Worm (Caenorhabditis elegans) whole organism, L2 larva: ENCODE measurements around the gene mrp-5.

Experiments
- crh-2 ChIP-seq: sonication (generic microtip); optimal IDR thresholded peaks from 2 replicates; lab custom pipeline; 2017; ENCODE audit warnings: missing biosample characterization, missing genetic modification characterization
- elt-3 ChIP-seq: sonication (generic microtip); optimal IDR thresholded peaks from 2 replicates; lab custom pipeline; 2017; ENCODE audit warnings: missing biosample characterization, missing genetic modification characterization
- lin-11 ChIP-seq: fragments of 150-350 bp; sonication (generic microtip); optimal IDR thresholded peaks from 2 replicates; lab custom pipeline; 2014; ENCODE audit warnings: missing biosample characterization, missing genetic modification characterization, inconsistent platforms, mixed read lengths
- nhr-11 ChIP-seq: fragments of 150-350 bp; optimal IDR thresholded peaks from 2 replicates; lab custom pipeline; 2014; ENCODE audit warnings: missing biosample characterization, missing genetic modification characterization
- nhr-237 ChIP-seq: fragments of 150-350 bp; optimal IDR thresholded peaks from 2 replicates; lab custom pipeline; 2014; ENCODE audit warnings: missing biosample characterization, missing genetic modification characterization
- nhr-25 ChIP-seq: fragments of 150-350 bp; sonication (generic microtip); optimal IDR thresholded peaks from 3 replicates; lab custom pipeline; 2014; ENCODE audit warnings: missing biosample characterization, missing genetic modification characterization
- unc-62 ChIP-seq: fragments of 150-350 bp; optimal IDR thresholded peaks from 2 replicates; lab custom pipeline; 2014; ENCODE audit warnings: missing biosample characterization, missing genetic modification reagents, missing genetic modification characterization

ce11 chrX:14964253-14964652, 18.1 kb upstream of the mrp-5 start, which contains the start of gene rgs-11:
- TF ChIP-seq lin-11 (tag; lab: Kevin White, UChicago) (no peak), elt-3 (tag; lab: Kevin White, UChicago) (no peak), nhr-11 (no peak), nhr-237 (tag; lab: Kevin White, UChicago) (no peak), nhr-25 (tag; lab: Kevin White, UChicago) (no peak), unc-62 (no peak), crh-2 (tag; lab: Kevin White, UChicago) (no peak)
